Worm (Caenorhabditis elegans): ENCODE measurements around the gene ugt-65.

Gene ugt-65

DNA sequence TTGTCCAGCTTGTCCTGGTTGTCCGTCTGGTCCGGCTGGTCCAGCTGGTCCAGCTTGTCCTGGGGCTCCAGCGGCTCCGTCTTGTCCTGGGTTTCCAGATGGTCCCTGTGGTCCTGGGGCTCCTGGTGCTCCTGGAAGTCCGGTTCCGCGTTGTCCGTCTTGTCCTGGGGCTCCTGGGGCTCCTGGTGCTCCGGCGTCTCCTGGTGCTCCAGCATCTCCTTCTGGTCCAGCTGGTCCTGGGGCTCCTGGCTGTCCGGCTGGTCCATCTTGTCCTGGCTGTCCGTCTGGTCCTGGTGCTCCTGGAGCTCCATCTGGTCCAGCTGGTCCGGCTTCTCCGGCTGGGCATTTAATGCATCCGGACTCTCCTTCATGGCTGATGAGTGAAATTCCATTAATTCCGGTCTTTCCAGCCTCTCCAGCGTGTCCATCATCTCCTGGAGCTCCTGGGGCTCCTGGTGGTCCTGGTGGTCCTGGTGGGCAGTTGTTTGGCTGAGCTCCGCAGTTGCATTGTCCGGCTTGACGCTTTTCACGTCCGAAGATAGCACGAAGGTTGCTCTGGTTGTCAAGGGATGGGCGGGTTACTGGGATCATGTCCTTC lies 7.3 kb downstream of the ugt-65 start:
- TF ChIP-seq F44E2.7 (GFP tag; IDR thresholded peaks at IDR 0.05), result 0 out of 2 replicates have a peak, but pooled peaks have one; percentile 32
- TF ChIP-seq mep-1 (tag; optimal IDR thresholded peaks at IDR 0.05), result no peak
- TF ChIP-seq dmd-8 (GFP tag; IDR thresholded peaks at IDR 0.05), result no peak
- peak in 1 of 2 experiments; percentile 99; a peak in 2 of 4 replicates for TF ChIP-seq madf-5 (GFP tag; IDR thresholded peaks at IDR 0.05)
- no peak for TF ChIP-seq nhr-10 (tag; optimal IDR thresholded peaks at IDR 0.05)
- TF ChIP-seq snpc-1.2 (GFP tag; IDR thresholded peaks at IDR 0.05), result 0 out of 2 replicates have a peak, but pooled peaks have one; percentile 5
- TF ChIP-seq lin-29 (GFP tag; IDR thresholded peaks at IDR 0.05), result 0 out of 2 replicates have a peak, but pooled peaks have one; percentile 17
- peak; percentile 99 for TF ChIP-seq set-16 (GFP tag; IDR thresholded peaks at IDR 0.05)
- no peak; the same call in 1 of the 2 replicates for TF ChIP-seq mxl-2 (GFP tag; conservative IDR thresholded peaks at IDR 0.05)
- TF ChIP-seq hlh-11 (tag; optimal IDR thresholded peaks at IDR 0.05), result peak; percentile 49
- TF ChIP-seq T26A8.4 (GFP tag; IDR thresholded peaks at IDR 0.05), result peak; percentile 47; the same call in 1 of the 2 replicates
- TF ChIP-seq php-3 (GFP tag; IDR thresholded peaks at IDR 0.05), result 0 out of 2 replicates have a peak, but pooled peaks have one; percentile 13
- TF ChIP-seq saeg-2 (GFP tag; IDR thresholded peaks at IDR 0.05), result 0 out of 2 replicates have a peak, but pooled peaks have one; percentile 36

- TF ChIP-seq egl-27 (tag; optimal IDR thresholded peaks at IDR 0.05) (no peak), mxl-3 (GFP tag; optimal IDR thresholded peaks at IDR 0.05) (peak; percentile 2), aha-1 (tag) (peak; percentile 4)
Observed at ce11 chrIV:12428467-12428866, 8.0 kb downstream of the ugt-65 start, which contains the start of gene col-130. TSS of gene col-130 (minus strand) at chrIV:12428516.

ce11 chrIV:12429504-12429903 lies 9.0 kb downstream of the ugt-65 start:
- TF ChIP-seq pha-4 (GFP tag; IDR thresholded peaks at IDR 0.05) (no peak), pha-4 (tag; optimal IDR thresholded peaks at IDR 0.05) (no peak), snpc-1.2 (GFP tag; IDR thresholded peaks at IDR 0.05) (no peak), hif-1 (tag; optimal IDR thresholded peaks at IDR 0.05) (no peak), attf-4 (tag; optimal IDR thresholded peaks at IDR 0.05) (no peak), php-3 (GFP tag; IDR thresholded peaks at IDR 0.05) (no peak), unc-62 (GFP tag; optimal IDR thresholded peaks at IDR 0.05 in 1 of 2) (peak in 1 of 2 experiments; percentile 86), unc-62 (tag; optimal IDR thresholded peaks at IDR 0.05) (no peak), nhr-25 (tag; optimal IDR thresholded peaks at IDR 0.05; ENCODE audit: borderline replicate concordance, insufficient read depth) (peak; percentile 9), lin-29 (GFP tag; IDR thresholded peaks at IDR 0.05) (no peak), nhr-6 (tag; optimal IDR thresholded peaks at IDR 0.05) (no peak), aha-1 (tag) (peak; percentile 16), lin-39 (tag; optimal IDR thresholded peaks at IDR 0.05) (no peak)

- TF ChIP-seq aha-1 (tag) (peak; percentile 92), fkh-10 (GFP tag; optimal IDR thresholded peaks at IDR 0.05) (no peak)
Observed at ce11 chrIV:12431755-12432154, 11.3 kb downstream of the ugt-65 start.

- TF ChIP-seq aha-1 (tag) (no peak), gei-8 (GFP tag; optimal IDR thresholded peaks at IDR 0.05) (no peak), Y75B8A.6 (GFP tag; IDR thresholded peaks at IDR 0.05) (no peak), php-3 (GFP tag; IDR thresholded peaks at IDR 0.05) (no peak), ctbp-1 (GFP tag; IDR thresholded peaks at IDR 0.05) (no peak), egl-27 (tag; optimal IDR thresholded peaks at IDR 0.05) (no peak), Y5F2A.4 (GFP tag; optimal IDR thresholded peaks at IDR 0.05) (no peak), ztf-7 (tag; optimal IDR thresholded peaks at IDR 0.05) (no peak), R02D3.7 (tag; optimal IDR thresholded peaks at IDR 0.05) (no peak), nhr-237 (tag; optimal IDR thresholded peaks at IDR 0.05) (no peak), mxl-3 (GFP tag; optimal IDR thresholded peaks at IDR 0.05) (no peak), sdz-12 (GFP tag; optimal IDR thresholded peaks at IDR 0.05) (no peak)
Observed at ce11 chrIV:12432340-12432739, 11.9 kb downstream of the ugt-65 start, which contains the start of gene clec-184. TSS of gene clec-184 (plus strand) at chrIV:12432640.
